ENCODE assay signal across 5 fruit fly cellular contexts in genomic region chr3R:18987428-18988416, dm6.
A peak's percentile ranks its signal among the peaks of the same experiment; 100 is the strongest.
TF ChIP-seq lines count a peak whose summit lies in the region.

No protein-coding gene starts in this region.

- no peak for TF ChIP-seq CTCF in whole organism, embryonic (GFP tag; optimal IDR thresholded peaks at IDR 0.05; lab: Kevin White, UChicago)

TF ChIP-seq in whole organism, 6 proteins besides CTCF, POLR2A, EP300 and RAD21:
- TF ChIP-seq EcR (GFP tag; optimal IDR thresholded peaks at IDR 0.05; lab: Kevin White, UChicago) (no peak), Dll (optimal IDR thresholded peaks at IDR 0.05; lab: Kevin White, UChicago) (peak; percentile 40)
TF ChIP-seq in whole organism: peak in this region for 1.

TF ChIP-seq in whole organism, embryonic, 481 proteins besides CTCF, POLR2A, EP300 and RAD21 (continues in another document):
- 0 out of 2 replicates have a peak, but pooled peaks have one; percentile 22 for TF ChIP-seq ara (GFP tag; IDR thresholded peaks at IDR 0.05; lab: Robert Waterston, UW)
- peak; percentile 80 for TF ChIP-seq sd (tag; optimal IDR thresholded peaks at IDR 0.05; lab: Kevin White, UChicago)
- peak; percentile 31 for TF ChIP-seq tin (GFP tag; optimal IDR thresholded peaks at IDR 0.05; lab: Kevin White, UChicago)
- TF ChIP-seq Meics (GFP tag; optimal IDR thresholded peaks at IDR 0.05; lab: Kevin White, UChicago), result peak; percentile 36
- no peak for TF ChIP-seq CG4404 (GFP tag; IDR thresholded peaks at IDR 0.05; lab: Robert Waterston, UW)
- no peak for TF ChIP-seq Drgx (GFP tag; IDR thresholded peaks at IDR 0.05; lab: Robert Waterston, UW)
- peak; percentile 95 for TF ChIP-seq twi (tag; optimal IDR thresholded peaks at IDR 0.05; lab: Kevin White, UChicago)
- TF ChIP-seq CG5245 (GFP tag; optimal IDR thresholded peaks at IDR 0.05; lab: Kevin White, UChicago), result peak; percentile 1
- TF ChIP-seq CG9727 (GFP tag; optimal IDR thresholded peaks at IDR 0.05; lab: Kevin White, UChicago), result peak; percentile 5
- peak; percentile 2 for TF ChIP-seq PHDP (tag; optimal IDR thresholded peaks at IDR 0.05; lab: Kevin White, UChicago)
- peak; percentile 20 for TF ChIP-seq nau (GFP tag; optimal IDR thresholded peaks at IDR 0.05; lab: Kevin White, UChicago)
- TF ChIP-seq D19B (GFP tag; optimal IDR thresholded peaks at IDR 0.05; lab: Kevin White, UChicago), result peak; percentile 61
- no peak for TF ChIP-seq al (GFP tag; IDR thresholded peaks at IDR 0.05; lab: Robert Waterston, UW)
- peak; percentile 25 for TF ChIP-seq CG8924 (tag; optimal IDR thresholded peaks at IDR 0.05; lab: Kevin White, UChicago)
- peak; percentile 3 for TF ChIP-seq Hmr (GFP tag; optimal IDR thresholded peaks at IDR 0.05; lab: Kevin White, UChicago)
- peak; percentile 70 for TF ChIP-seq zf30C (GFP tag; optimal IDR thresholded peaks at IDR 0.05; lab: Kevin White, UChicago)
- TF ChIP-seq CG2199 (GFP tag; IDR thresholded peaks at IDR 0.05; lab: Robert Waterston, UW), result peak; percentile 92
- no peak for TF ChIP-seq CG31388 (GFP tag; optimal IDR thresholded peaks at IDR 0.05; lab: Kevin White, UChicago)
- peak; percentile 41 for TF ChIP-seq Sox100B (GFP tag; optimal IDR thresholded peaks at IDR 0.05; lab: Kevin White, UChicago)
- peak; percentile 22 for TF ChIP-seq CG17385 (GFP tag; optimal IDR thresholded peaks at IDR 0.05; lab: Kevin White, UChicago)
- peak; percentile 90 for TF ChIP-seq CG5180 (GFP tag; optimal IDR thresholded peaks at IDR 0.05; lab: Kevin White, UChicago)
- TF ChIP-seq dmrt99B (tag; optimal IDR thresholded peaks at IDR 0.05; lab: Kevin White, UChicago), result peak; percentile 58

TF ChIP-seq in whole organism, prepupa, 60 proteins besides CTCF, POLR2A, EP300 and RAD21 (continues in another document):
- TF ChIP-seq Blimp-1 (GFP tag; optimal IDR thresholded peaks at IDR 0.05; lab: Kevin White, UChicago) (no peak), CG9139 (GFP tag; optimal IDR thresholded peaks at IDR 0.05; lab: Kevin White, UChicago) (no peak), fd59A (GFP tag; optimal IDR thresholded peaks at IDR 0.05; lab: Kevin White, UChicago) (peak; percentile 19), CG4318 (GFP tag; optimal IDR thresholded peaks at IDR 0.05; lab: Kevin White, UChicago) (peak; percentile 25), Eip75B (GFP tag; optimal IDR thresholded peaks at IDR 0.05; lab: Kevin White, UChicago) (no peak), Sox14 (GFP tag; optimal IDR thresholded peaks at IDR 0.05; lab: Kevin White, UChicago) (peak; percentile 53), Eip78C (GFP tag; lab: Kevin White, UChicago) (peak; percentile 86), Eip93F (GFP tag; optimal IDR thresholded peaks at IDR 0.05; lab: Kevin White, UChicago) (no peak), Gug (GFP tag; IDR thresholded peaks at IDR 0.05; lab: Robert Waterston, UW) (no peak), svp (GFP tag; lab: Kevin White, UChicago) (peak; percentile 16), Sox102F (GFP tag; optimal IDR thresholded peaks at IDR 0.05; lab: Kevin White, UChicago) (no peak), Hr39 (GFP tag; optimal IDR thresholded peaks at IDR 0.05; lab: Kevin White, UChicago) (no peak), CG8632 (GFP tag; optimal IDR thresholded peaks at IDR 0.05; lab: Kevin White, UChicago) (no peak), Smox (GFP tag; optimal IDR thresholded peaks at IDR 0.05; lab: Kevin White, UChicago) (no peak), fkh (GFP tag; optimal IDR thresholded peaks at IDR 0.05; lab: Kevin White, UChicago) (peak; percentile 71), dsx (GFP tag; optimal IDR thresholded peaks at IDR 0.05; lab: Kevin White, UChicago; ENCODE audit: poor library complexity, severe bottlenecking) (no peak), esn (GFP tag; optimal IDR thresholded peaks at IDR 0.05; lab: Kevin White, UChicago) (peak; percentile 46), OdsH (GFP tag; optimal IDR thresholded peaks at IDR 0.05; lab: Kevin White, UChicago) (peak; percentile 22), Hr38 (GFP tag; optimal IDR thresholded peaks at IDR 0.05; lab: Kevin White, UChicago) (no peak), Met (GFP tag; optimal IDR thresholded peaks at IDR 0.05; lab: Kevin White, UChicago) (no peak), CG6854 (GFP tag; optimal IDR thresholded peaks at IDR 0.05; lab: Kevin White, UChicago) (no peak), CG6792 (GFP tag; optimal IDR thresholded peaks at IDR 0.05; lab: Kevin White, UChicago) (peak; percentile 12), vri (GFP tag; optimal IDR thresholded peaks at IDR 0.05; lab: Kevin White, UChicago) (no peak), topi (GFP tag; optimal IDR thresholded peaks at IDR 0.05; lab: Kevin White, UChicago) (peak; percentile 38)

TF ChIP-seq in whole organism, pupa, 21 proteins besides CTCF, POLR2A, EP300 and RAD21:
- no peak for TF ChIP-seq gl (tag; optimal IDR thresholded peaks at IDR 0.05; lab: Kevin White, UChicago)
- no peak for TF ChIP-seq EcR (GFP tag; optimal IDR thresholded peaks at IDR 0.05; lab: Kevin White, UChicago)
- TF ChIP-seq CG17806 (tag; optimal IDR thresholded peaks at IDR 0.05; lab: Kevin White, UChicago), result peak; percentile 38
- TF ChIP-seq Pif1B (GFP tag; optimal IDR thresholded peaks at IDR 0.05; lab: Kevin White, UChicago), result peak; percentile 8
- peak; percentile 61 for TF ChIP-seq CG14655 (GFP tag; optimal IDR thresholded peaks at IDR 0.05; lab: Kevin White, UChicago)
- TF ChIP-seq CG10348 (GFP tag; IDR thresholded peaks at IDR 0.05; lab: Robert Waterston, UW), result no peak
- no peak for TF ChIP-seq rn (GFP tag; IDR thresholded peaks at IDR 0.05; lab: Robert Waterston, UW)
- peak; percentile 46 for TF ChIP-seq CG8159 (tag; optimal IDR thresholded peaks at IDR 0.05; lab: Kevin White, UChicago)
- peak; percentile 36 for TF ChIP-seq CG15710 (tag; optimal IDR thresholded peaks at IDR 0.05; lab: Kevin White, UChicago)
- no peak for TF ChIP-seq Ets98B (GFP tag; IDR thresholded peaks at IDR 0.05; lab: Robert Waterston, UW)
- TF ChIP-seq CG9948 (tag; optimal IDR thresholded peaks at IDR 0.05; lab: Kevin White, UChicago), result no peak
- TF ChIP-seq CG4496 (GFP tag; IDR thresholded peaks at IDR 0.05; lab: Robert Waterston, UW), result peak; percentile 56; the same call in 1 of the 3 replicates
- TF ChIP-seq CG13204 (GFP tag; optimal IDR thresholded peaks at IDR 0.05; lab: Kevin White, UChicago), result no peak
- TF ChIP-seq CG8301 (tag; optimal IDR thresholded peaks at IDR 0.05; lab: Kevin White, UChicago), result peak; percentile 58
- TF ChIP-seq CG32121 (GFP tag; IDR thresholded peaks at IDR 0.05; lab: Robert Waterston, UW), result peak; percentile 23; the same call in 1 of the 2 replicates
- peak; percentile 46; the same call in 1 of the 3 replicates for TF ChIP-seq fd96Ca (GFP tag; IDR thresholded peaks at IDR 0.05; lab: Robert Waterston, UW)
- no peak for TF ChIP-seq D1 (tag; optimal IDR thresholded peaks at IDR 0.05; lab: Kevin White, UChicago)
- TF ChIP-seq Snoo (tag; optimal IDR thresholded peaks at IDR 0.05; lab: Kevin White, UChicago), result no peak
- no peak for TF ChIP-seq CG12605 (GFP tag; IDR thresholded peaks at IDR 0.05; lab: Robert Waterston, UW)
- TF ChIP-seq Pif1A (GFP tag; optimal IDR thresholded peaks at IDR 0.05; lab: Kevin White, UChicago), result peak; percentile 13
- no peak for TF ChIP-seq CG34367 (tag; optimal IDR thresholded peaks at IDR 0.05; lab: Kevin White, UChicago)

TF ChIP-seq in whole organism, wandering third instar larva, 38 proteins besides CTCF, POLR2A, EP300 and RAD21:
- TF ChIP-seq usp (GFP tag; optimal IDR thresholded peaks at IDR 0.05; lab: Kevin White, UChicago), result no peak
- TF ChIP-seq dsf (GFP tag; optimal IDR thresholded peaks at IDR 0.05; lab: Kevin White, UChicago; ENCODE audit: borderline replicate concordance), result no peak
- no peak for TF ChIP-seq dmrt93B (GFP tag; optimal IDR thresholded peaks at IDR 0.05; lab: Kevin White, UChicago)
- peak; percentile 4 for TF ChIP-seq Hnf4 (GFP tag; optimal IDR thresholded peaks at IDR 0.05; lab: Kevin White, UChicago)
- no peak for TF ChIP-seq Abd-B (GFP tag; optimal IDR thresholded peaks at IDR 0.05; lab: Kevin White, UChicago)
- TF ChIP-seq Rel (GFP tag; optimal IDR thresholded peaks at IDR 0.05; lab: Kevin White, UChicago), result no peak
- peak; percentile 90 for TF ChIP-seq Rel (tag; optimal IDR thresholded peaks at IDR 0.05; lab: Kevin White, UChicago)
- peak; percentile 8 for TF ChIP-seq ey (GFP tag; optimal IDR thresholded peaks at IDR 0.05; lab: Kevin White, UChicago)
- TF ChIP-seq lola (GFP tag; optimal IDR thresholded peaks at IDR 0.05; lab: Kevin White, UChicago), result no peak
- no peak for TF ChIP-seq Vsx2 (GFP tag; optimal IDR thresholded peaks at IDR 0.05; lab: Kevin White, UChicago; ENCODE audit: partially characterized antibody)
- TF ChIP-seq Dif (GFP tag; optimal IDR thresholded peaks at IDR 0.05; lab: Kevin White, UChicago; ENCODE audit: partially characterized antibody), result peak; percentile 19
- peak; percentile 45 for TF ChIP-seq h (GFP tag; optimal IDR thresholded peaks at IDR 0.05; lab: Kevin White, UChicago)
- no peak for TF ChIP-seq brk (GFP tag; optimal IDR thresholded peaks at IDR 0.05; lab: Kevin White, UChicago)
- TF ChIP-seq psq (GFP tag; optimal IDR thresholded peaks at IDR 0.05; lab: Kevin White, UChicago), result peak; percentile 19
- TF ChIP-seq fru (GFP tag; optimal IDR thresholded peaks at IDR 0.05; lab: Kevin White, UChicago), result peak; percentile 34
- TF ChIP-seq rgr (GFP tag; optimal IDR thresholded peaks at IDR 0.05; lab: Kevin White, UChicago), result peak; percentile 3
- peak; percentile 10 for TF ChIP-seq OdsH (GFP tag; optimal IDR thresholded peaks at IDR 0.05; lab: Kevin White, UChicago)
- peak; percentile 1 for TF ChIP-seq woc (GFP tag; optimal IDR thresholded peaks at IDR 0.05; lab: Kevin White, UChicago)
- peak in 1 of 2 experiments; percentile 15 for TF ChIP-seq foxo (GFP tag; optimal IDR thresholded peaks at IDR 0.05; lab: Kevin White, UChicago)
